Worm (Caenorhabditis elegans) whole organism, early embryonic: ENCODE data around the gene lido-13.

Source experiments
- B0310.2 ChIP-seq: sonication (generic microtip); optimal IDR thresholded peaks from 2 replicates; lab custom pipeline; 2016; ENCODE audit warnings: mild to moderate bottlenecking, missing genetic modification characterization, missing compliant biosample characterization
- F13C5.2 ChIP-seq: sonication (generic microtip); optimal IDR thresholded peaks from 2 replicates; lab custom pipeline; 2017; ENCODE audit warnings: mild to moderate bottlenecking, missing genetic modification characterization, inconsistent platforms, missing compliant biosample characterization
- aly-1 ChIP-seq: sonication (generic microtip); optimal IDR thresholded peaks from 2 replicates; lab custom pipeline; 2016; ENCODE audit warnings: missing genetic modification characterization, missing compliant biosample characterization
- ama-1 ChIP-seq: fragments of 150-350 bp; optimal IDR thresholded peaks from 2 replicates; lab custom pipeline; 2014
- ceh-13 ChIP-seq: fragments of 200-800 bp; sonication (Bioruptor generic); optimal IDR thresholded peaks from 2 replicates; lab custom pipeline; 2018; ENCODE audit warnings: mild to moderate bottlenecking, missing genetic modification characterization, missing compliant biosample characterization
- ceh-36 ChIP-seq: sonication (generic microtip); optimal IDR thresholded peaks from 2 replicates; lab custom pipeline; 2016; ENCODE audit warnings: missing genetic modification characterization, inconsistent platforms, missing compliant biosample characterization
- ets-7 ChIP-seq: sonication (generic microtip); optimal IDR thresholded peaks from 2 replicates; lab custom pipeline; 2016; ENCODE audit warnings: missing genotype, missing genetic modification characterization, missing compliant biosample characterization
- flt-1 ChIP-seq: fragments of 200-800 bp; sonication (Bioruptor generic); IDR thresholded peaks from 2 replicates; pipeline ENCODE4 v1.3.6; 2022; ENCODE audit warnings: missing genetic modification characterization, missing compliant biosample characterization
- hmbx-1 ChIP-seq: sonication (generic microtip); optimal IDR thresholded peaks from 2 replicates; lab custom pipeline; 2016; ENCODE audit warnings: mild to moderate bottlenecking, missing genetic modification characterization, missing compliant biosample characterization
- hmg-4 ChIP-seq: fragments of 200-800 bp; sonication (Bioruptor generic); optimal IDR thresholded peaks from 2 replicates; lab custom pipeline; 2018; ENCODE audit warnings: mild to moderate bottlenecking, missing genetic modification characterization, missing compliant biosample characterization
- hnd-1 ChIP-seq: sonication (generic microtip); optimal IDR thresholded peaks from 2 replicates; lab custom pipeline; 2016; ENCODE audit warnings: missing genetic modification characterization, missing compliant biosample characterization
- pes-1 ChIP-seq: fragments of 200-800 bp; sonication (Bioruptor generic); IDR thresholded peaks from 2 replicates; pipeline ENCODE4 v1.3.6; 2022; ENCODE audit warnings: missing genetic modification reagents, missing genetic modification characterization, missing compliant biosample characterization
- scrt-1 ChIP-seq: fragments of 200-800 bp; sonication (Bioruptor generic); IDR thresholded peaks from 2 replicates; pipeline ENCODE4 v1.3.6; 2022; ENCODE audit warnings: missing genetic modification characterization, missing compliant biosample characterization
- sea-1 ChIP-seq: fragments of 200-800 bp; sonication (Bioruptor generic); conservative IDR thresholded peaks from 2 replicates; pipeline ENCODE4 v1.3.6; 2022; ENCODE audit warnings: missing genetic modification characterization, missing compliant biosample characterization
- tbx-11 ChIP-seq: fragments of 200-800 bp; sonication (Bioruptor generic); IDR thresholded peaks from 2 replicates; pipeline ENCODE4 v1.3.6; 2022; ENCODE audit warnings: missing genetic modification characterization, missing compliant biosample characterization
- tbx-37 ChIP-seq: fragments of 200-800 bp; sonication (Bioruptor generic); conservative IDR thresholded peaks from 2 replicates; pipeline ENCODE4 v1.3.6; 2022; ENCODE audit warnings: missing genetic modification reagents, missing genetic modification characterization, missing compliant biosample characterization
- tra-4 ChIP-seq: sonication (generic microtip); optimal IDR thresholded peaks from 2 replicates; lab custom pipeline; 2017; ENCODE audit warnings: missing genetic modification characterization, missing compliant biosample characterization

Gene lido-13

DNA sequence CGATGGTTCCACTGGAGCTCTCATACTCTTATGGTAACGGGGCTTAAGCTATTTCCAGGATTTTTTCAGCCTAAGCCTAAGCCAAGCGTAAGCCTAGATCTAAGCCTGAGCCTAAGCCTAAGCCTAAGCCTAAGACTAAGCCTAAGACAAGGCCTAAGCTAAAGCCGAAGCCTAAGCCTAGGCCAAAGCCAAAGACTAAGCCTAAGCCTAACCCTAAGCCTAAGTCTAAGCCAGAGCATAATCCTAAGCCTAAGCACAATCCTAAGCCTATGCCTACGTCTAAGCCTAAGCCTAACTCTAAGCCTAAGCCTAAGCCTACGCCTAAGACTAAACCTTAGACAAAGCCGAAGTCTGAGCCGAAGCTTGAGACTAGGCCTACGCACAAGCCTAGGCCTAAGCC, 5.1 kb downstream of the lido-13 start:
- no peak for TF ChIP-seq tbx-11 (GFP tag; lab: Robert Waterston, UW)
- TF ChIP-seq ceh-36 (tag; lab: Kevin White, UChicago), result peak; percentile 87

DNA sequence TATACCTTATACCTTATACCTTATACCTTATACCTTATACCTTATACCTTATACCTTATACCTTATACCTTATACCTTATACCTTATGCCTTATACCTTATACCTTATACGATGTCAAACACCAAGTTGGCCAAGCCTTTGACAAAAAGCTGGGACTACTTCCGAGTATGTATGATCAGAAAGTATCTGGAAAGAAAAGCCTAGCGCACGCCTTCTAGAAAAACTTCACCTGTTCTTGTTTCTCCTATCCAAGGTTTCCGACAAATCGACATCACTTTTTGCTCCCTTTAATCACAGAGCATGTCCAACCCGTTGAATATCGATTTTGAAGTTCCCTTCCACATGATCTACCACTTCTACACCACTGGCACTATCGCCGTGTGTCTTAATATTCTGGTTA, 5.7 kb downstream of the lido-13 start, which contains the start of gene sri-28:
Gene sri-28, plus strand, starts transcription at position 301 of the 400 bp plus-strand sequence.
- TF ChIP-seq tbx-11 (GFP tag; lab: Robert Waterston, UW) (no peak), scrt-1 (no peak), ceh-36 (tag; lab: Kevin White, UChicago) (no peak), ceh-13 (no peak), B0310.2 (tag; lab: Kevin White, UChicago) (no peak), hmg-4 (GFP tag; lab: Kevin White, UChicago) (no peak), F13C5.2 (tag; lab: Kevin White, UChicago) (no peak), flt-1 (GFP tag; lab: Robert Waterston, UW) (no peak), hmbx-1 (tag; lab: Kevin White, UChicago) (no peak), tbx-37 (no peak), tra-4 (no peak)

DNA sequence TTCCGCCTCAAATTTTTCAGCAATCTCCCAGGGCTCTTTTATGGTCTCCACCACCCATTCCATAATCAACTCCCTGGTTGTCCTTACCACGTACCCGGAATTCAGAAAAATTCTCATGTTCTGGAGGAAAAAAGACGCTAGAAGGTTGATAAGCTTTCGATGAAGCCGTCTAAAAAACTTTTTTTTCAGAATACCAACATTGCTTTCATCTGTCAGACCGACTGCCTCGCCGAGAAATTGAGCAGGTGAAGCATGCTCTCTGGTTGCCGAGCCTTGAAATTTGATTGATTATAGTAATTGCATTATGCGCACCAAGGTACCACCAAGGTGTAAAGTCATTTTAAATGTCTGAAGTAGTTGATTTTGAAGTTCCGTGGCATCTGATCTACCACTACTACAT, 8.2 kb downstream of the lido-13 start, which contains the start of gene sri-30:
Gene sri-30, plus strand, starts transcription at position 301 of the 400 bp plus-strand sequence.
- TF ChIP-seq ceh-13, result no peak
- no peak for TF ChIP-seq hmbx-1 (tag; lab: Kevin White, UChicago)
- TF ChIP-seq tbx-37, result no peak
- no peak for TF ChIP-seq hnd-1 (tag; lab: Kevin White, UChicago)
- no peak for TF ChIP-seq B0310.2 (tag; lab: Kevin White, UChicago)
- no peak for TF ChIP-seq tbx-11 (GFP tag; lab: Robert Waterston, UW)
- TF ChIP-seq aly-1 (tag; lab: Kevin White, UChicago), result no peak
- TF ChIP-seq ets-7 (tag; lab: Kevin White, UChicago), result no peak

DNA sequence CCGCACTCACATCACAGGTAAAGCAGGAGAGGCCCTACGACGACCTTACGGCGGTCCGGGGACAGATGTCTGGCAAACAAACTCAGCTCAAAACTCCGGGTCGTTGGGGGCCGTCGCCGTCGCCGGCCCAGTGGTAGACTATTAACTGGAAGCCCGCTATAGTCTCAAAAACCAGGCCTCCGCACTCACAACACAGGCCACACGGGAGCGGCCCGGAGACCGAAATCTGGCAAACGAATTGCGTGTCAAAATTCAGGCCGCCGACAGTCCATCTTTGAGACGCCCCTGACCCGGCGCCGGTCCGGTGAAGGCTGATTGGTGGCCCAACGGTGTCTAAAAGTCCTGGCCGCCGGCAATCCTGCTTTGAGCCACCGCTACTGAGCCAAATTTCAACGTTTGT, 8.7 kb downstream of the lido-13 start:
- TF ChIP-seq sea-1 (GFP tag; lab: Robert Waterston, UW) (no peak), tra-4 (no peak), tbx-11 (GFP tag; lab: Robert Waterston, UW) (no peak), ets-7 (tag; lab: Kevin White, UChicago) (no peak), pes-1 (GFP tag; lab: Robert Waterston, UW) (no peak), hnd-1 (tag; lab: Kevin White, UChicago) (no peak), F13C5.2 (tag; lab: Kevin White, UChicago) (no peak), hmg-4 (GFP tag; lab: Kevin White, UChicago) (no peak), B0310.2 (tag; lab: Kevin White, UChicago) (no peak), ceh-36 (tag; lab: Kevin White, UChicago) (no peak), scrt-1 (no peak), flt-1 (GFP tag; lab: Robert Waterston, UW) (no peak), ceh-13 (no peak), aly-1 (tag; lab: Kevin White, UChicago) (no peak)

DNA sequence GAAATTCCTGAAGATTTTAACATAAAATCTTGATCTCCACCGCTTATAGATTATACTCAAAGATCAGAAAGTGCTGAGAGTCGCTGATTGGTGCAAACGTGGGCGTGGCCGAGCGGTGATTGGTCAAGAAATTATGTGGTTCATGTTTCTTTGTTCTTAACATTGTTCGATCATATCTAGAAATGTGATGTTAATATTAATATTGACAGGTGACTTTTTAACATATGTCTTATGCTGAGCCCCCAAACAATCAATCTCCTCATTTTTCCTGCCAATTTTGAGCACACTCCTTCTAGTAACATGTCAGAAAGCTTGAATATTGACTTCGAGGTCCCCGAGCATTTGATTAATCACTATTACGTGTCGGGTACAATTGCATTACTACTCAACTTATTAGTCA, 10.1 kb downstream of the lido-13 start, which contains the start of gene sri-29:
Gene sri-29, plus strand, starts transcription at position 301 of the 400 bp plus-strand sequence.
- TF ChIP-seq ama-1 (no peak), aly-1 (tag; lab: Kevin White, UChicago) (no peak), pes-1 (GFP tag; lab: Robert Waterston, UW) (no peak), scrt-1 (no peak), hnd-1 (tag; lab: Kevin White, UChicago) (no peak), B0310.2 (tag; lab: Kevin White, UChicago) (no peak), ets-7 (tag; lab: Kevin White, UChicago) (no peak), flt-1 (GFP tag; lab: Robert Waterston, UW) (no peak), tra-4 (no peak), tbx-37 (no peak)

DNA sequence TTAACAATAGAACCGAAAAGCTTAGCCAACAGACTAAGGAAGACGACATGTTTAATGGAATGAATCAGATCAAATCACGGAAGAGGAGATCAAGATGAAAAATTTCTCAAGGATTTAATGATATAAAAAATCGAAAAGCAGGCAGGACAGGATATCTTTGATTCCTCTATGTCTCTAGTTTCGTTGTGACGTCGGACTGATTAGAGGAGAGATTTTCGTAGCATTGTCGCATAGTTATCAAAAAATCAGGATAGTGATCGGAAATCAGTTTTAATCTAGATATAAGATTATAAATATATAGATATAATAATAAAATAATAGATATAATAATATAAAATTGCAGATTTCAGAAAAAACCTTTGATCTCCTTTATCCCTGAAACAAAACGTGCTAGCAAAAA, 10.8 kb downstream of the lido-13 start, which contains the start of gene B0454.8:
Gene B0454.8, minus strand, starts transcription at position 101 of the 400 bp plus-strand sequence.
- TF ChIP-seq sea-1 (GFP tag; lab: Robert Waterston, UW) (no peak), hmg-4 (GFP tag; lab: Kevin White, UChicago) (no peak), aly-1 (tag; lab: Kevin White, UChicago) (no peak), hmbx-1 (tag; lab: Kevin White, UChicago) (no peak), ets-7 (tag; lab: Kevin White, UChicago) (no peak)

DNA sequence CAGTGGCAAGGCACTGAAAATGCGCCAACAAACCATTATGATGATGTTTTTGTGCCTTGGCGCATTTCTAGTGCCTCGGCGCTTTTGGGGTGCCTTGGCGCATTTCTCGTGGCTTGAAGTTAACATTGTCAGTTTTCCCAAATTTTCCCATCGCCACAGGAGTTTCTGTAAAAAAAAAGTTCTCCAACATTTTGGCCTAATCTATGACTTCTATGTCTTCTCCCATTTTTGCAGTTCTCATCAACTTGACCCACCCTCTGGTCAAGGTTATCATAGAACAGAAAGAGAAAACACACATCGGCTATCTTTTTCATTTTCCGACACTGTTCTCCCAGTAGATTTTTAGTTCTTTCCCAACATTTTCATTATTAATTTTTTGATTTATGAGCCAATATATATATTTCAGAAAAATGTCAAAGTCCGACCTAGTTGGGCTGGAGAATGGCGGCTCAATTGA, 15.6 kb downstream of the lido-13 start, which contains the start of the genes B0454.26 and B0454.5:
Gene B0454.26, minus strand, starts transcription at position 101 of the 457 bp plus-strand sequence.
Gene B0454.5, plus strand, starts transcription at position 407 of the 457 bp plus-strand sequence.
- TF ChIP-seq hmbx-1 (tag; lab: Kevin White, UChicago), result no peak
- TF ChIP-seq aly-1 (tag; lab: Kevin White, UChicago), result no peak
- no peak for TF ChIP-seq pes-1 (GFP tag; lab: Robert Waterston, UW)
- no peak for TF ChIP-seq ceh-36 (tag; lab: Kevin White, UChicago)
- TF ChIP-seq B0310.2 (tag; lab: Kevin White, UChicago), result no peak
- no peak for TF ChIP-seq ama-1
- TF ChIP-seq scrt-1, result no peak
- TF ChIP-seq flt-1 (GFP tag; lab: Robert Waterston, UW), result no peak
- no peak for TF ChIP-seq hmg-4 (GFP tag; lab: Kevin White, UChicago)
- no peak for TF ChIP-seq ceh-13
- no peak for TF ChIP-seq tbx-37
- no peak for TF ChIP-seq F13C5.2 (tag; lab: Kevin White, UChicago)
- TF ChIP-seq tra-4, result no peak
- no peak for TF ChIP-seq ets-7 (tag; lab: Kevin White, UChicago)
- no peak for TF ChIP-seq sea-1 (GFP tag; lab: Robert Waterston, UW)
- TF ChIP-seq tbx-11 (GFP tag; lab: Robert Waterston, UW), result no peak

DNA sequence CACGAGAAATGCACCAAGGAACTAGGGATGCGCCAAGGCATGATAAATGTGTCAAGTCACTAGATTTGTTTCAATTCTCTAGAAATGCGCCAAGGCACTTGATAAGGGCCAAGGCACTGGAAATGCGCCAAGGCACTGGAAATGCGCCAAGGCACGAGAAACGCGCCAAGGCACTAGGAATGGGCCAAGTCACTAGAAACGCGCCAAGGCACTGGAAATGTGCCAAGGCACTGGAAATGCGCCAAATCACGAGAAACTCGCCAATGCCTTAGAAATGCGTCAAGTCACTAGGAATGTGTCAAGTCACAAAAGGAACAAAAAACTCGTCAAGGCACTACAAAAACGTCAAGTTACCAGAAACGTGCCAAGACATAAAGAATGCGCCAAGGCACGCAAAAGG, 17.8 kb downstream of the lido-13 start:
- no peak for TF ChIP-seq hnd-1 (tag; lab: Kevin White, UChicago)
- no peak for TF ChIP-seq ets-7 (tag; lab: Kevin White, UChicago)
- no peak for TF ChIP-seq sea-1 (GFP tag; lab: Robert Waterston, UW)
- TF ChIP-seq tbx-11 (GFP tag; lab: Robert Waterston, UW), result no peak
- no peak for TF ChIP-seq hmg-4 (GFP tag; lab: Kevin White, UChicago)
- no peak for TF ChIP-seq aly-1 (tag; lab: Kevin White, UChicago)
- no peak for TF ChIP-seq ceh-36 (tag; lab: Kevin White, UChicago)
- no peak for TF ChIP-seq pes-1 (GFP tag; lab: Robert Waterston, UW)
- TF ChIP-seq tra-4, result no peak
- no peak for TF ChIP-seq tbx-37
- TF ChIP-seq ceh-13, result no peak
- no peak for TF ChIP-seq scrt-1
- TF ChIP-seq F13C5.2 (tag; lab: Kevin White, UChicago), result no peak
- no peak for TF ChIP-seq flt-1 (GFP tag; lab: Robert Waterston, UW)
- TF ChIP-seq hmbx-1 (tag; lab: Kevin White, UChicago), result no peak
